Worm (Caenorhabditis elegans) whole organism, young adult: Measurements from ENCODE around the gene D1014.4.

Experiments used
- B0035.1 ChIP-seq: sonication (generic microtip); optimal IDR thresholded peaks from 2 replicates; lab custom pipeline; 2016; ENCODE audit warnings: missing genetic modification characterization, mild to moderate bottlenecking, missing compliant biosample characterization, missing genotype, missing genetic modification reagents
- B0336.3 ChIP-seq: fragments of 200-800 bp; sonication (Bioruptor generic); IDR thresholded peaks from 2 replicates; pipeline ENCODE4 v1.3.6; 2022; ENCODE audit warnings: missing genetic modification characterization, missing compliant biosample characterization
- C17E4.6 ChIP-seq: fragments of 200-800 bp; sonication (Bioruptor generic); IDR thresholded peaks from 2 replicates; pipeline ENCODE4 v1.3.6; 2022; ENCODE audit warnings: missing genetic modification reagents, missing genetic modification characterization, missing compliant biosample characterization
- D2030.7 ChIP-seq: fragments of 200-800 bp; sonication (Bioruptor generic); IDR thresholded peaks from 2 replicates; pipeline ENCODE4 v1.3.6; 2022; ENCODE audit warnings: missing genetic modification reagents, missing genetic modification characterization, missing compliant biosample characterization
- F22D6.2 ChIP-seq: sonication (generic microtip); optimal IDR thresholded peaks from 2 replicates; lab custom pipeline; 2016; ENCODE audit warnings: mild to moderate bottlenecking, missing genetic modification characterization, missing compliant biosample characterization
- F49E8.2 ChIP-seq: sonication (generic microtip); optimal IDR thresholded peaks from 3 replicates; lab custom pipeline; 2017; ENCODE audit warnings: missing genetic modification characterization, mild to moderate bottlenecking, missing compliant biosample characterization, antibody characterized with exemption, moderate library complexity; ENCODE audit not compliant: insufficient read depth
- K11D2.4 ChIP-seq: fragments of 200-800 bp; sonication (Bioruptor generic); IDR thresholded peaks from 2 replicates; pipeline ENCODE4 v1.3.6; 2022; ENCODE audit warnings: missing genetic modification reagents, missing genetic modification characterization, missing compliant biosample characterization
- T26A5.8 ChIP-seq: sonication (generic microtip); optimal IDR thresholded peaks from 2 replicates; lab custom pipeline; 2016; ENCODE audit warnings: missing genetic modification characterization, missing compliant biosample characterization
- Y56A3A.18 ChIP-seq: fragments of 200-800 bp; sonication (Bioruptor generic); IDR thresholded peaks from 2 replicates; pipeline ENCODE4 v1.3.6; 2022; ENCODE audit warnings: missing genetic modification reagents, missing genetic modification characterization, missing compliant biosample characterization
- Y79H2A.3 ChIP-seq: fragments of 200-800 bp; sonication (Bioruptor generic); conservative IDR thresholded peaks from 2 replicates; pipeline ENCODE4 v1.3.6; 2022; ENCODE audit warnings: missing genetic modification reagents, missing genetic modification characterization, missing compliant biosample characterization
- ZK185.1 ChIP-seq: sonication (generic microtip); optimal IDR thresholded peaks from 2 replicates; lab custom pipeline; 2016; ENCODE audit warnings: mild to moderate bottlenecking, missing genetic modification characterization, missing compliant biosample characterization; ENCODE audit not compliant: poor library complexity, severe bottlenecking
- atf-7 ChIP-seq: sonication (generic microtip); optimal IDR thresholded peaks from 2 replicates; lab custom pipeline; 2017; ENCODE audit warnings: mild to moderate bottlenecking, missing genetic modification characterization, missing compliant biosample characterization
- attf-5 ChIP-seq: fragments of 200-800 bp; sonication (Bioruptor generic); optimal IDR thresholded peaks from 2 replicates; lab custom pipeline; 2018; ENCODE audit warnings: mild to moderate bottlenecking, missing genetic modification characterization, missing compliant biosample characterization
- ceh-100 ChIP-seq: fragments of 200-800 bp; sonication (Bioruptor generic); IDR thresholded peaks from 2 replicates; pipeline ENCODE4 v1.3.6; 2022; ENCODE audit warnings: missing genetic modification reagents, missing genetic modification characterization, missing compliant biosample characterization
- ceh-27 ChIP-seq: fragments of 200-800 bp; sonication (Bioruptor generic); optimal IDR thresholded peaks from 2 replicates; lab custom pipeline; 2018; ENCODE audit warnings: mild to moderate bottlenecking, missing genetic modification characterization, moderate library complexity, missing compliant biosample characterization
- ceh-91 ChIP-seq: fragments of 200-800 bp; sonication (Bioruptor generic); IDR thresholded peaks from 2 replicates; pipeline ENCODE4 v1.3.6; 2022; ENCODE audit warnings: missing genetic modification reagents, missing genetic modification characterization, missing compliant biosample characterization
- chd-7 ChIP-seq: sonication (generic microtip); optimal IDR thresholded peaks from 2 replicates; lab custom pipeline; 2016; ENCODE audit warnings: mild to moderate bottlenecking, missing genetic modification characterization, moderate library complexity, missing compliant biosample characterization
- egl-44 ChIP-seq: fragments of 200-800 bp; sonication (Bioruptor generic); IDR thresholded peaks from 2 replicates; pipeline ENCODE4 v1.3.6; 2022; ENCODE audit warnings: missing genetic modification reagents, missing genetic modification characterization, missing compliant biosample characterization
- egrh-3 ChIP-seq: fragments of 200-800 bp; sonication (Bioruptor generic); IDR thresholded peaks from 2 replicates; pipeline ENCODE4 v1.3.6; 2022; ENCODE audit warnings: missing genetic modification reagents, missing genetic modification characterization, missing compliant biosample characterization
- him-1 ChIP-seq: sonication (generic microtip); optimal IDR thresholded peaks from 2 replicates; lab custom pipeline; 2016; ENCODE audit warnings: missing genotype, missing genetic modification reagents, missing genetic modification characterization, missing compliant biosample characterization
- hrde-1 ChIP-seq: sonication (generic microtip); optimal IDR thresholded peaks from 2 replicates; lab custom pipeline; 2016; ENCODE audit warnings: missing genetic modification characterization, mild to moderate bottlenecking, missing compliant biosample characterization, moderate library complexity, missing genotype, missing genetic modification reagents, borderline replicate concordance
- let-526 ChIP-seq: fragments of 200-800 bp; sonication (Bioruptor generic); IDR thresholded peaks from 2 replicates; pipeline ENCODE4 v1.3.6; 2022; ENCODE audit warnings: missing genetic modification reagents, missing genetic modification characterization, missing compliant biosample characterization
- lin-40 ChIP-seq: sonication (generic microtip); optimal IDR thresholded peaks from 2 replicates; lab custom pipeline; 2016; ENCODE audit warnings: missing genetic modification characterization, mild to moderate bottlenecking, missing compliant biosample characterization, missing genotype, missing genetic modification reagents
- lin-54 ChIP-seq: fragments of 200-800 bp; sonication (Bioruptor generic); optimal IDR thresholded peaks from 2 replicates; lab custom pipeline; 2018; ENCODE audit warnings: mild to moderate bottlenecking, missing genetic modification characterization, missing compliant biosample characterization
- madf-3 ChIP-seq: fragments of 200-800 bp; sonication (Bioruptor generic); IDR thresholded peaks from 2 replicates; pipeline ENCODE4 v1.3.6; 2022; ENCODE audit warnings: missing genetic modification reagents, missing genetic modification characterization, missing compliant biosample characterization
- madf-6 ChIP-seq: fragments of 200-800 bp; sonication (Bioruptor generic); IDR thresholded peaks from 2 replicates; pipeline ENCODE4 v1.3.6; 2022; ENCODE audit warnings: missing genetic modification reagents, missing genetic modification characterization, missing compliant biosample characterization
- nfya-2 ChIP-seq: fragments of 200-800 bp; sonication (Bioruptor generic); IDR thresholded peaks from 2 replicates; pipeline ENCODE4 v1.3.6; 2022; ENCODE audit warnings: missing genetic modification reagents, missing genetic modification characterization, missing compliant biosample characterization
- nhr-80 ChIP-seq: sonication (generic microtip); optimal IDR thresholded peaks from 2 replicates; lab custom pipeline; 2016; ENCODE audit warnings: missing genetic modification characterization, missing compliant biosample characterization
- nhr-90 ChIP-seq: sonication (generic microtip); optimal IDR thresholded peaks from 2 replicates; lab custom pipeline; 2016; ENCODE audit warnings: missing genotype, mild to moderate bottlenecking, missing genetic modification characterization, missing compliant biosample characterization
- pha-4 ChIP-seq: fragments of 150-350 bp; sonication (generic microtip); optimal IDR thresholded peaks from 2 replicates; lab custom pipeline; 2014; ENCODE audit warnings: missing biosample characterization, missing genetic modification reagents, missing genetic modification characterization
- rpc-1 ChIP-seq, 2 experiments: fragments of 150-350 bp in 1 of 2; sonication (generic microtip) in 1 of 2; optimal IDR thresholded peaks; 2 replicates each; lab custom pipeline; 2014 to 2018; ENCODE audit warnings: missing biosample characterization in 1 of 2, missing genetic modification characterization in 1 of 2, missing genetic modification reagents in 1 of 2, missing genotype in 1 of 2
- snpc-4 ChIP-seq, 5 experiments: fragments of 150-350 bp in 1 of 5; sonication (generic microtip) in 4 of 5; optimal IDR thresholded peaks; 2 replicates each; lab custom pipeline; 2014 to 2018; ENCODE audit warnings: missing genetic modification characterization in 5 of 5, missing biosample characterization in 3 of 5, antibody characterized with exemption in 2 of 5, mild to moderate bottlenecking in 2 of 5, missing compliant biosample characterization in 2 of 5, missing genotype in 2 of 5, moderate library complexity in 2 of 5, missing genetic modification reagents in 1 of 5
- unc-130 ChIP-seq: sonication (generic microtip); optimal IDR thresholded peaks from 2 replicates; lab custom pipeline; 2016; ENCODE audit warnings: missing genetic modification reagents, missing genetic modification characterization, missing compliant biosample characterization
- xnd-1 ChIP-seq: sonication (generic microtip); optimal IDR thresholded peaks from 2 replicates; lab custom pipeline; 2016; ENCODE audit warnings: missing genotype, missing genetic modification reagents, missing genetic modification characterization, missing compliant biosample characterization
- ztf-22 ChIP-seq: fragments of 200-800 bp; sonication (Bioruptor generic); optimal IDR thresholded peaks from 2 replicates; lab custom pipeline; 2018; ENCODE audit warnings: mild to moderate bottlenecking, missing genetic modification characterization, moderate library complexity, missing compliant biosample characterization
- ztf-25 ChIP-seq: fragments of 200-800 bp; sonication (Bioruptor generic); IDR thresholded peaks from 2 replicates; pipeline ENCODE4 v1.3.6; 2022; ENCODE audit warnings: missing genetic modification reagents, missing genetic modification characterization, missing compliant biosample characterization
- ztf-26 ChIP-seq: sonication (generic microtip); optimal IDR thresholded peaks from 2 replicates; lab custom pipeline; 2017; ENCODE audit warnings: missing genetic modification characterization, missing compliant biosample characterization

D1014.4 gene

DNA sequence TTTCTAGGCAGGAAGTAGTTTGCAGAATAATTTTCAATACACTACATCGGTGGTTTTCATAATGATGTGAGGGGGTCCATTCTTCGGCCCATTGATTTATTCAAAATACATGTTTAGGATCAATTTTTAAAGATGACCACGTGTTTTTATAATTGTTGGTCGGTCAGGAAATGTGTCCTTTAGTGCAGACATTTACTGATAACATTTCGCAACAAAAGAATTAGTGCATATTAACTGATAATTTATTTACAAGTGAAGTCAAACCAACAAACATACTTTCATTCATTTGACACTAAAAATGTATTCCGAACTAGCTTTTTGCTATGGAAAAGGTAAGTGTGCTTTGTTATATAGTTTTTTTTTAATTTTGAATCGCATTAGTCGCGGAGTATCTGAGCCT is 28.7 kb downstream of the D1014.4 start, which contains the start of gene F20D6.5:
Gene F20D6.5, plus strand, starts transcription at position 259 of the 400 bp plus-strand sequence.
- no peak for TF ChIP-seq egl-44 (GFP tag; lab: Robert Waterston, UW)
- TF ChIP-seq nhr-80 (tag; lab: Kevin White, UChicago) = peak; percentile 60
- no peak for TF ChIP-seq ceh-27 (GFP tag; lab: Kevin White, UChicago)
- no peak for TF ChIP-seq B0336.3 (GFP tag; lab: Robert Waterston, UW)
- no peak for TF ChIP-seq F22D6.2 (tag; lab: Kevin White, UChicago)
- TF ChIP-seq, all 124 proteins: peak for 1

ce11 chrV:8163199-8163598 is 30.2 kb downstream of the D1014.4 start:
- TF ChIP-seq Y56A3A.18 (no peak), ZK185.1 (tag; lab: Kevin White, UChicago) (no peak), nhr-90 (tag; lab: Kevin White, UChicago) (no peak), nhr-80 (tag; lab: Kevin White, UChicago) (no peak), hrde-1 (tag; lab: Kevin White, UChicago) (no peak), ztf-26 (tag; lab: Kevin White, UChicago) (no peak), snpc-4 (GFP tag; optimal IDR thresholded peaks at IDR 0.05; lab: Kevin White, UChicago) (no peak), snpc-4 (tag; optimal IDR thresholded peaks at IDR 0.05; lab: Kevin White, UChicago) (no peak), madf-3 (GFP tag; lab: Robert Waterston, UW) (no peak), lin-40 (tag; lab: Kevin White, UChicago) (no peak), atf-7 (no peak), T26A5.8 (no peak), nfya-2 (GFP tag; lab: Robert Waterston, UW) (no peak), chd-7 (no peak)
- TF ChIP-seq, all 124 proteins: peak for 0

- no peak for TF ChIP-seq ztf-22 (GFP tag; lab: Kevin White, UChicago)
- no peak for TF ChIP-seq unc-130 (GFP tag; lab: Kevin White, UChicago)
- no peak for TF ChIP-seq D2030.7 (GFP tag; lab: Robert Waterston, UW)
- no peak for TF ChIP-seq Y79H2A.3 (GFP tag; lab: Robert Waterston, UW)
- no peak for TF ChIP-seq ZK185.1 (tag; lab: Kevin White, UChicago)
Measured at ce11 chrV:8168219-8168962, 35.4 kb downstream of the D1014.4 start, which contains the start of gene F20D6.8. Gene F20D6.8, minus strand, starts transcription at chrV:8168269.

DNA sequence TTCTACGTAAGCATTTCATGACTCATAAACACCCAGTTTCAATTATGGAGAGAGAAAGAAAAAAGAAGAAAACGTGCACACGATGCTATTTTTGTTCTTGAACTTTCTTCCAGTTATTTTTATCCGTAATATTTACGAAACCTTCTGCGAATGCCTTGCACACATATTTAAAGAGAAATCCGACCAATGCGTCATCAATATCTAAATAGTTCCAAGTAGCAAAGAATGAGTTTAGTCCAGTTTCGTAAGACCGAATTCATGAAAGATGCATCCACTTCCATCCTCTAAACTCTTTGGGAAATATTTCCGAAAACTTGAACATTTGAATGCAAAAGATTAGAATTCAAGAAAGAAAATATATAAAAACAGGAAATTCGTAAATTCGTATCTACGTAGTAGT is 36.1 kb downstream of the D1014.4 start:
- no peak for TF ChIP-seq madf-6 (GFP tag; lab: Robert Waterston, UW)
- TF ChIP-seq egrh-3 (GFP tag; lab: Robert Waterston, UW) = no peak
- TF ChIP-seq him-1 (tag; lab: Kevin White, UChicago) = no peak
- no peak for TF ChIP-seq xnd-1 (tag; lab: Kevin White, UChicago)
- no peak for TF ChIP-seq B0035.1 (tag; lab: Kevin White, UChicago)
- no peak for TF ChIP-seq K11D2.4 (GFP tag; lab: Robert Waterston, UW)
- TF ChIP-seq C17E4.6 (GFP tag; lab: Robert Waterston, UW) = no peak
- no peak for TF ChIP-seq let-526
- TF ChIP-seq ceh-91 (GFP tag; lab: Robert Waterston, UW) = no peak
- no peak for TF ChIP-seq F49E8.2 (tag; lab: Kevin White, UChicago)
- TF ChIP-seq ceh-100 (GFP tag; lab: Robert Waterston, UW) = no peak
- no peak for TF ChIP-seq pha-4 (tag; lab: Kevin White, UChicago)
- TF ChIP-seq lin-54 (GFP tag; lab: Kevin White, UChicago) = no peak
- TF ChIP-seq ztf-25 (GFP tag; lab: Robert Waterston, UW) = no peak
- no peak for TF ChIP-seq rpc-1 (optimal IDR thresholded peaks at IDR 0.05; lab: Kevin White, UChicago)
- TF ChIP-seq rpc-1 (tag; optimal IDR thresholded peaks at IDR 0.05; lab: Kevin White, UChicago) = no peak
- no peak for TF ChIP-seq chd-7
- no peak for TF ChIP-seq Y56A3A.18
- TF ChIP-seq attf-5 (GFP tag; lab: Kevin White, UChicago) = no peak
